Worm (Caenorhabditis elegans): ENCODE results near the gene Y50E8A.2.

ce11 chrV:14689060-14689750 lies 39.4 kb downstream of the Y50E8A.2 start, which contains the start of gene gasr-8:
- TF ChIP-seq rcor-1 (GFP tag; IDR thresholded peaks at IDR 0.05) (no peak), F49E8.2 (tag; optimal IDR thresholded peaks at IDR 0.05; ENCODE audit: insufficient read depth) (no peak), Y67H2A.10 (GFP tag; conservative IDR thresholded peaks at IDR 0.05) (no peak), lsy-27 (tag; optimal IDR thresholded peaks at IDR 0.05; ENCODE audit: borderline replicate concordance, insufficient read depth) (no peak), aptf-3 (GFP tag; IDR thresholded peaks at IDR 0.05) (no peak), ama-1 (optimal IDR thresholded peaks at IDR 0.05) (no peak), ama-1 (GFP tag; optimal IDR thresholded peaks at IDR 0.05) (peak in 1 of 2 experiments; percentile 51), snpc-4 (GFP tag; optimal IDR thresholded peaks at IDR 0.05) (no peak), snpc-4 (tag; optimal IDR thresholded peaks at IDR 0.05) (peak in 2 of 4 experiments; percentile 27 to 34)
